Worm (Caenorhabditis elegans) whole organism, L4/young adult: ENCODE results near the gene K04G7.1.

Source experiments
- W03F9.2 ChIP-seq: fragments of 150-350 bp; optimal IDR thresholded peaks from 2 replicates; lab custom pipeline; 2014; ENCODE audit warnings: missing biosample characterization, missing genetic modification characterization
- dao-5 ChIP-seq: sonication (generic microtip); optimal IDR thresholded peaks from 2 replicates; lab custom pipeline; 2016; ENCODE audit warnings: missing genotype, missing genetic modification characterization, moderate library complexity, missing compliant biosample characterization
- him-1 ChIP-seq: sonication (generic microtip); optimal IDR thresholded peaks from 2 replicates; lab custom pipeline; 2016; ENCODE audit warnings: missing genotype, missing genetic modification reagents, missing genetic modification characterization, missing compliant biosample characterization

DNA sequence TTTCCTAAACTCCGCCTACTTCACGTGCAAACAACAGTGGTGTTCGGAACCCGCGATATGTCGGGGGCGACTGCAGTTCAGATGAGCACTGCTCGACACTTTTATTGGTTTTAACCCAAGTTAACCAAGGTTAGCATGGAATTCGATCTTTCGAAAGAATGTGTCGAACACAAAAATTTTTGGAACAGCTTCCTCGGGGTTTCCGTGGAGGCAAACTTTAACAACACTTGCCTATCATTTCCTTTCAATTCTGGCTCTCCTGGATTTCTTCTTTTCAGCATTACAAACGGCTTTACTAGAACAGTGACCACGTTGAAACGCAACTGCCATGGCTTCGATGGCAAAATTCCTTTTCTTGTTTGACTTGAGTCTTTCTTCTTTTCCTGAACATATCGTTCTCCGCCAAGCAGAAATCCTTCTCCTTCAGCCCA lies 21.2 kb upstream of the K04G7.1 start:
- TF ChIP-seq him-1 (tag; lab: Kevin White, UChicago), result no peak
- peak; percentile 66 for TF ChIP-seq W03F9.2 (tag; lab: Kevin White, UChicago)
- TF ChIP-seq dao-5 (tag; lab: Kevin White, UChicago), result no peak
